Worm (Caenorhabditis elegans): ENCODE measurements around the gene thoc-2.
A peak's percentile ranks its signal among the peaks of the same experiment; 100 is the strongest.

The thoc-2 gene

ce11 chrIII:6396381-6396780 lies 28.5 kb downstream of the thoc-2 start:
- TF ChIP-seq elt-1 (tag; optimal IDR thresholded peaks at IDR 0.05; ENCODE audit: borderline replicate concordance, insufficient read depth) (peak; percentile 7), ceh-39 (tag; optimal IDR thresholded peaks at IDR 0.05) (no peak), ceh-43 (GFP tag; optimal IDR thresholded peaks at IDR 0.05) (no peak), unc-120 (tag; optimal IDR thresholded peaks at IDR 0.05; ENCODE audit: poor library complexity, severe bottlenecking) (no peak), ces-1 (GFP tag; optimal IDR thresholded peaks at IDR 0.05) (no peak), mep-1 (tag; optimal IDR thresholded peaks at IDR 0.05) (no peak)

ce11 chrIII:6398124-6398523 lies 30.3 kb downstream of the thoc-2 start:
- TF ChIP-seq unc-62 (GFP tag; optimal IDR thresholded peaks at IDR 0.05) (peak; percentile 24), drap-1 (GFP tag; optimal IDR thresholded peaks at IDR 0.05) (no peak), ceh-43 (GFP tag; optimal IDR thresholded peaks at IDR 0.05) (no peak), lin-13 (tag; optimal IDR thresholded peaks at IDR 0.05) (no peak), hlh-1 (tag; optimal IDR thresholded peaks at IDR 0.05) (peak; percentile 59), zip-8 (tag; optimal IDR thresholded peaks at IDR 0.05) (no peak)

DNA sequence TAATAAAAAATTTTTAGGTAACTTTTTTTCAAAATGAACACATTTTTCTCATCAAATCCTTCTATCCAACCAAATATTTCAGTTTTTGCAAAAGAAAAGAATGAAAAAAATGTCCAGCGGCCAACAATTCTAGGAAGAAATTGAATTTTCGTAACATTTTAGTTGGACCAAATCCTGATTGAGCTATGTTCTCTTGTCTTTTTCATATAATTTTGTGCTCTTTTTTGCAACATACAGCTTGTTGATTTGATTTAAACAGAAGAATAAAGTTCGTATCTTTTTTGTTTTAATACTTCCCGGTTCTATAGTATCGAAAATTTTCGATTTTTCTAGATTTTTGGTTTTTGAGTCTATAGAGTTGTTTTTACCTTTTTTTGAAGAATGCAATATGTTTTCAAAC lies 31.6 kb downstream of the thoc-2 start:
- TF ChIP-seq pha-4 (tag; optimal IDR thresholded peaks at IDR 0.05) (no peak), ces-1 (GFP tag; optimal IDR thresholded peaks at IDR 0.05) (peak; percentile 57), nhr-2 (tag; optimal IDR thresholded peaks at IDR 0.05) (no peak), flh-1 (GFP tag; optimal IDR thresholded peaks at IDR 0.05) (no peak), ceh-43 (GFP tag; optimal IDR thresholded peaks at IDR 0.05) (no peak), nhr-28 (tag; optimal IDR thresholded peaks at IDR 0.05) (no peak)

- TF ChIP-seq ham-2 (GFP tag; optimal IDR thresholded peaks at IDR 0.05) (no peak), mls-2 (tag; optimal IDR thresholded peaks at IDR 0.05) (no peak), hlh-1 (tag; optimal IDR thresholded peaks at IDR 0.05) (peak; percentile 99), unc-120 (tag; optimal IDR thresholded peaks at IDR 0.05; ENCODE audit: poor library complexity, severe bottlenecking) (peak; percentile 69), unc-62 (GFP tag; optimal IDR thresholded peaks at IDR 0.05) (peak; percentile 89), sem-2 (GFP tag; optimal IDR thresholded peaks at IDR 0.05) (no peak), nhr-76 (tag; optimal IDR thresholded peaks at IDR 0.05) (no peak), mab-5 (tag; optimal IDR thresholded peaks at IDR 0.05) (peak; percentile 48), cnd-1 (tag; optimal IDR thresholded peaks at IDR 0.05) (no peak), unc-39 (tag; optimal IDR thresholded peaks at IDR 0.05) (no peak), elt-3 (tag; optimal IDR thresholded peaks at IDR 0.05) (no peak)
Observed at ce11 chrIII:6402346-6402745, 34.5 kb downstream of the thoc-2 start.

- TF ChIP-seq ceh-83 (GFP tag; optimal IDR thresholded peaks at IDR 0.05) (no peak), bed-3 (GFP tag; optimal IDR thresholded peaks at IDR 0.05) (no peak), lin-32 (GFP tag; optimal IDR thresholded peaks at IDR 0.05) (no peak), nhr-12 (tag; optimal IDR thresholded peaks at IDR 0.05) (no peak), drap-1 (GFP tag; optimal IDR thresholded peaks at IDR 0.05) (no peak), ceh-39 (tag; optimal IDR thresholded peaks at IDR 0.05) (no peak), unc-62 (GFP tag; optimal IDR thresholded peaks at IDR 0.05) (no peak), unc-120 (tag; optimal IDR thresholded peaks at IDR 0.05; ENCODE audit: poor library complexity, severe bottlenecking) (no peak), nhr-28 (tag; optimal IDR thresholded peaks at IDR 0.05) (no peak), tbx-8 (GFP tag; optimal IDR thresholded peaks at IDR 0.05) (no peak), sptf-1 (tag; optimal IDR thresholded peaks at IDR 0.05) (no peak), cnd-1 (tag; optimal IDR thresholded peaks at IDR 0.05) (no peak), mab-5 (tag; optimal IDR thresholded peaks at IDR 0.05) (no peak)
Observed at ce11 chrIII:6402810-6403209, 35.0 kb downstream of the thoc-2 start.

ce11 chrIII:6405121-6405520 lies 37.3 kb downstream of the thoc-2 start:
- TF ChIP-seq mab-5 (tag; optimal IDR thresholded peaks at IDR 0.05), result peak; percentile 30
- TF ChIP-seq unc-62 (GFP tag; optimal IDR thresholded peaks at IDR 0.05), result peak; percentile 88
- TF ChIP-seq ham-2 (GFP tag; optimal IDR thresholded peaks at IDR 0.05), result no peak
- no peak for TF ChIP-seq mls-2 (tag; optimal IDR thresholded peaks at IDR 0.05)
- no peak for TF ChIP-seq elt-3 (tag; optimal IDR thresholded peaks at IDR 0.05)
- TF ChIP-seq hlh-1 (tag; optimal IDR thresholded peaks at IDR 0.05), result peak; percentile 94
- TF ChIP-seq pha-4 (tag; optimal IDR thresholded peaks at IDR 0.05), result no peak
- no peak for TF ChIP-seq blmp-1 (tag; optimal IDR thresholded peaks at IDR 0.05)
- TF ChIP-seq lsy-2 (tag; optimal IDR thresholded peaks at IDR 0.05), result no peak
- no peak for TF ChIP-seq lin-32 (GFP tag; optimal IDR thresholded peaks at IDR 0.05)
- no peak for TF ChIP-seq flh-1 (GFP tag; optimal IDR thresholded peaks at IDR 0.05)
- TF ChIP-seq nhr-28 (tag; optimal IDR thresholded peaks at IDR 0.05), result no peak
- no peak for TF ChIP-seq nhr-237 (tag; optimal IDR thresholded peaks at IDR 0.05)
- TF ChIP-seq unc-120 (tag; optimal IDR thresholded peaks at IDR 0.05; ENCODE audit: poor library complexity, severe bottlenecking), result peak; percentile 66
- TF ChIP-seq ceh-43 (GFP tag; optimal IDR thresholded peaks at IDR 0.05), result no peak
- no peak for TF ChIP-seq ceh-83 (GFP tag; optimal IDR thresholded peaks at IDR 0.05)
- TF ChIP-seq snpc-4 (tag; optimal IDR thresholded peaks at IDR 0.05), result no peak
